Fruit fly (Drosophila melanogaster) whole organism, wandering third instar larva: ENCODE measurements around the gene mid.

Source experiments
- Abd-B ChIP-seq: fragments of >200 bp; optimal IDR thresholded peaks from 2 replicates; lab custom pipeline; 2017; ENCODE audit warnings: missing biosample characterization, missing genetic modification characterization
- CG32264 ChIP-seq: fragments of 200-800 bp; sonication (Bioruptor generic); optimal IDR thresholded peaks from 2 replicates; lab custom pipeline; 2016; ENCODE audit warnings: missing biosample characterization, missing genetic modification characterization
- CG9705 ChIP-seq: fragments of 200-800 bp; sonication (Bioruptor generic); optimal IDR thresholded peaks from 2 replicates; lab custom pipeline; 2018; ENCODE audit warnings: missing biosample characterization, mild to moderate bottlenecking, missing genetic modification characterization
- CrebA ChIP-seq: fragments of 200-800 bp; sonication (Bioruptor generic); optimal IDR thresholded peaks from 2 replicates; lab custom pipeline; 2016; ENCODE audit warnings: missing biosample characterization, mild to moderate bottlenecking, missing genetic modification characterization, borderline replicate concordance
- Dfd ChIP-seq: fragments of >200 bp; optimal IDR thresholded peaks from 2 replicates; lab custom pipeline; 2017; ENCODE audit warnings: missing biosample characterization, missing genetic modification characterization
- Dif ChIP-seq: fragments of 200-275, 200-300 bp; sonication (Bioruptor generic); optimal IDR thresholded peaks from 2 replicates; lab custom pipeline; 2018; ENCODE audit warnings: missing biosample characterization, missing genetic modification characterization; ENCODE audit not compliant: partially characterized antibody
- GATAd ChIP-seq: sonication (Bioruptor generic); optimal IDR thresholded peaks from 2 replicates; lab custom pipeline; 2016; ENCODE audit warnings: missing biosample characterization, missing genetic modification characterization
- HLH106 ChIP-seq: fragments of 200-800 bp; optimal IDR thresholded peaks from 3 replicates; lab custom pipeline; 2019; ENCODE audit warnings: missing biosample characterization, mild to moderate bottlenecking, missing genetic modification characterization, moderate library complexity
- Hnf4 ChIP-seq: fragments of 200-800 bp; sonication (Bioruptor generic); optimal IDR thresholded peaks from 2 replicates; lab custom pipeline; 2016; ENCODE audit warnings: missing biosample characterization, mild to moderate bottlenecking, missing genetic modification characterization
- Hr78 ChIP-seq: fragments of >200 bp; optimal IDR thresholded peaks from 2 replicates; lab custom pipeline; 2017; ENCODE audit warnings: missing biosample characterization, missing genetic modification characterization
- Hr83 ChIP-seq: fragments of 200-300 bp; sonication (Bioruptor generic); optimal IDR thresholded peaks from 2 replicates; lab custom pipeline; 2016; ENCODE audit warnings: missing biosample characterization, mild to moderate bottlenecking, missing genetic modification characterization, moderate library complexity; ENCODE audit not compliant: poor library complexity, severe bottlenecking
- Jra ChIP-seq: sonication (Bioruptor generic); optimal IDR thresholded peaks from 2 replicates; lab custom pipeline; 2016; ENCODE audit warnings: missing biosample characterization, missing genetic modification characterization
- Mio ChIP-seq: sonication (Bioruptor generic); optimal IDR thresholded peaks from 2 replicates; lab custom pipeline; 2016; ENCODE audit warnings: missing biosample characterization, missing genetic modification characterization
- Myc ChIP-seq: fragments of >200 bp; optimal IDR thresholded peaks from 2 replicates; lab custom pipeline; 2017
- N ChIP-seq: fragments of >200 bp; optimal IDR thresholded peaks from 2 replicates; lab custom pipeline; 2018; ENCODE audit warnings: missing biosample characterization, missing external identifiers, missing genetic modification characterization
- OdsH ChIP-seq: fragments of 200-800 bp; sonication (Bioruptor generic); optimal IDR thresholded peaks from 2 replicates; lab custom pipeline; 2016; ENCODE audit warnings: missing biosample characterization, mild to moderate bottlenecking, missing genetic modification characterization
- Rel ChIP-seq, 2 experiments: fragments of 200-800 bp; sonication (Bioruptor generic) in 1 of 2; optimal IDR thresholded peaks; 2 replicates in 1 of 2; 3 replicates in 1 of 2; lab custom pipeline; 2016 to 2019; ENCODE audit warnings: mild to moderate bottlenecking in 2 of 2, missing biosample characterization in 2 of 2, missing genetic modification characterization in 2 of 2, moderate library complexity in 1 of 2
- Sp1 ChIP-seq: fragments of 200-800 bp; sonication (Bioruptor generic); optimal IDR thresholded peaks from 3 replicates; lab custom pipeline; 2019; ENCODE audit warnings: missing biosample characterization, mild to moderate bottlenecking, missing genetic modification characterization, moderate library complexity
- Vsx2 ChIP-seq: fragments of 200-300, 225-300 bp; sonication (Bioruptor generic); optimal IDR thresholded peaks from 2 replicates; lab custom pipeline; 2018; ENCODE audit warnings: missing biosample characterization, missing genetic modification characterization; ENCODE audit not compliant: partially characterized antibody
- br ChIP-seq: fragments of 200-800 bp; sonication (Bioruptor generic); optimal IDR thresholded peaks from 2 replicates; lab custom pipeline; 2016; ENCODE audit warnings: missing biosample characterization, missing genetic modification characterization
- brk ChIP-seq: fragments of 200-800 bp; sonication (Bioruptor generic); optimal IDR thresholded peaks from 2 replicates; lab custom pipeline; 2016; ENCODE audit warnings: missing biosample characterization, mild to moderate bottlenecking, missing genetic modification characterization
- dl ChIP-seq, 2 experiments: fragments of 175-275, 200-275 bp in 1 of 2; fragments of 200-275 bp in 1 of 2; sonication (Bioruptor generic); optimal IDR thresholded peaks; lab custom pipeline; 2018; ENCODE audit warnings: mild to moderate bottlenecking in 2 of 2, missing biosample characterization in 2 of 2, missing genetic modification characterization in 2 of 2, moderate library complexity in 2 of 2; ENCODE audit not compliant: partially characterized antibody in 2 of 2, insufficient read depth in 1 of 2
- dmrt93B ChIP-seq: fragments of 200-800 bp; sonication (Bioruptor generic); optimal IDR thresholded peaks from 2 replicates; lab custom pipeline; 2018; ENCODE audit warnings: missing biosample characterization, mild to moderate bottlenecking, missing genetic modification characterization
- dsf ChIP-seq: sonication (Bioruptor generic); optimal IDR thresholded peaks from 2 replicates; lab custom pipeline; 2016; ENCODE audit warnings: missing biosample characterization, missing genetic modification characterization, borderline replicate concordance
- ey ChIP-seq: fragments of 200-800 bp; sonication (Bioruptor generic); optimal IDR thresholded peaks from 2 replicates; lab custom pipeline; 2016; ENCODE audit warnings: missing biosample characterization, missing genetic modification characterization
- foxo ChIP-seq, 2 experiments: fragments of 200-800 bp; sonication (Bioruptor generic); optimal IDR thresholded peaks; 2 replicates in 1 of 2; 3 replicates in 1 of 2; lab custom pipeline; 2016 to 2017; ENCODE audit warnings: missing biosample characterization in 2 of 2, missing genetic modification characterization in 2 of 2
- fru ChIP-seq: fragments of 200-800 bp; sonication (Bioruptor generic); optimal IDR thresholded peaks from 3 replicates; lab custom pipeline; 2016; ENCODE audit warnings: missing biosample characterization, mild to moderate bottlenecking, missing genetic modification characterization
- h ChIP-seq: fragments of 200-800 bp; sonication (Bioruptor generic); optimal IDR thresholded peaks from 3 replicates; lab custom pipeline; 2016; ENCODE audit warnings: missing biosample characterization, mild to moderate bottlenecking, missing genetic modification characterization
- jim ChIP-seq: fragments of 175-275, 200-325 bp; sonication (Bioruptor generic); optimal IDR thresholded peaks from 2 replicates; lab custom pipeline; 2016; ENCODE audit warnings: missing biosample characterization, mild to moderate bottlenecking, missing genetic modification characterization
- lola ChIP-seq: fragments of >200 bp; optimal IDR thresholded peaks from 2 replicates; lab custom pipeline; 2017; ENCODE audit warnings: missing biosample characterization, missing genetic modification characterization
- pan ChIP-seq: fragments of >200 bp; optimal IDR thresholded peaks from 2 replicates; lab custom pipeline; 2017
- psq ChIP-seq: fragments of 200-800 bp; sonication (Bioruptor generic); optimal IDR thresholded peaks from 3 replicates; lab custom pipeline; 2017; ENCODE audit warnings: missing biosample characterization, mild to moderate bottlenecking, missing genetic modification characterization, moderate library complexity
- rgr ChIP-seq: fragments of 200-800 bp; sonication (Bioruptor generic); optimal IDR thresholded peaks from 3 replicates; lab custom pipeline; 2016; ENCODE audit warnings: missing biosample characterization, mild to moderate bottlenecking, missing genetic modification characterization
- sage ChIP-seq: fragments of 200-800 bp; sonication (Bioruptor generic); optimal IDR thresholded peaks from 2 replicates; lab custom pipeline; 2016; ENCODE audit warnings: missing biosample characterization, mild to moderate bottlenecking, missing genetic modification characterization
- sv ChIP-seq: fragments of 200-800 bp; sonication (Bioruptor generic); optimal IDR thresholded peaks from 3 replicates; lab custom pipeline; 2016; ENCODE audit warnings: missing biosample characterization, missing genetic modification characterization
- tai ChIP-seq: sonication (Bioruptor generic); optimal IDR thresholded peaks from 2 replicates; lab custom pipeline; 2016; ENCODE audit warnings: missing biosample characterization, missing genetic modification characterization
- usp ChIP-seq: fragments of >200 bp; optimal IDR thresholded peaks from 2 replicates; lab custom pipeline; 2017; ENCODE audit warnings: missing biosample characterization, missing genetic modification characterization
- woc ChIP-seq: sonication (Bioruptor generic); optimal IDR thresholded peaks from 2 replicates; lab custom pipeline; 2016; ENCODE audit warnings: missing biosample characterization, mild to moderate bottlenecking, missing genetic modification characterization

The mid gene

dm6 chr2L:5496468-5497093, 35.1 kb downstream of the mid start:
- TF ChIP-seq CrebA (GFP tag; lab: Kevin White, UChicago) (no peak), rgr (GFP tag; lab: Kevin White, UChicago) (peak; percentile 13), h (GFP tag; lab: Kevin White, UChicago) (peak; percentile 15), sv (GFP tag; lab: Kevin White, UChicago) (peak; percentile 5)

dm6 chr2L:5499458-5499857, 38.0 kb downstream of the mid start:
- TF ChIP-seq jim (GFP tag; lab: Kevin White, UChicago), result no peak
- no peak for TF ChIP-seq CrebA (GFP tag; lab: Kevin White, UChicago)
- no peak for TF ChIP-seq Vsx2 (GFP tag; lab: Kevin White, UChicago)
- no peak for TF ChIP-seq tai (GFP tag; lab: Kevin White, UChicago)

dm6 chr2L:5501335-5501734, 39.9 kb downstream of the mid start:
- TF ChIP-seq jim (GFP tag; lab: Kevin White, UChicago) (no peak), sv (GFP tag; lab: Kevin White, UChicago) (no peak), Mio (no peak), Myc (lab: Kevin White, UChicago) (no peak), OdsH (GFP tag; lab: Kevin White, UChicago) (peak; percentile 80), N (no peak), usp (no peak), br (peak; percentile 72), foxo (GFP tag; optimal IDR thresholded peaks at IDR 0.05; lab: Kevin White, UChicago) (peak in 1 of 2 experiments; percentile 81), HLH106 (tag; lab: Kevin White, UChicago) (peak; percentile 83), pan (no peak), GATAd (GFP tag; lab: Kevin White, UChicago) (no peak), Rel (GFP tag; optimal IDR thresholded peaks at IDR 0.05; lab: Kevin White, UChicago) (peak; percentile 33), Rel (tag; optimal IDR thresholded peaks at IDR 0.05; lab: Kevin White, UChicago) (peak; percentile 48), psq (peak; percentile 72), Dif (GFP tag; lab: Kevin White, UChicago) (no peak), dmrt93B (peak; percentile 37), sage (peak; percentile 34), woc (GFP tag; lab: Kevin White, UChicago) (peak; percentile 68), fru (GFP tag; lab: Kevin White, UChicago) (peak; percentile 87), CG9705 (peak; percentile 45), Hr83 (no peak), Dfd (no peak), Hnf4 (GFP tag; lab: Kevin White, UChicago) (peak; percentile 58), CG32264 (GFP tag; lab: Kevin White, UChicago) (no peak), tai (GFP tag; lab: Kevin White, UChicago) (peak; percentile 37), Hr78 (GFP tag; lab: Kevin White, UChicago) (no peak), Sp1 (GFP tag; lab: Kevin White, UChicago) (peak; percentile 88), h (GFP tag; lab: Kevin White, UChicago) (peak; percentile 84), Vsx2 (GFP tag; lab: Kevin White, UChicago) (no peak), brk (GFP tag; lab: Kevin White, UChicago) (peak; percentile 72), Jra (GFP tag; lab: Kevin White, UChicago) (peak; percentile 70), dl (GFP tag; optimal IDR thresholded peaks at IDR 0.05; lab: Kevin White, UChicago; ENCODE audit: insufficient read depth in 1 of 2, partially characterized antibody in 2 of 2) (no peak), dsf (GFP tag; lab: Kevin White, UChicago) (no peak), CrebA (GFP tag; lab: Kevin White, UChicago) (no peak), lola (GFP tag; lab: Kevin White, UChicago) (no peak), rgr (GFP tag; lab: Kevin White, UChicago) (peak; percentile 76), Abd-B (GFP tag; lab: Kevin White, UChicago) (no peak), ey (GFP tag; lab: Kevin White, UChicago) (peak; percentile 80)
